Worm (Caenorhabditis elegans) whole organism, L4 larva: ENCODE results near the gene srlf-22.

Experiments
- F49E8.2 ChIP-seq: sonication (generic microtip); optimal IDR thresholded peaks from 2 replicates; lab custom pipeline; 2016; ENCODE audit warnings: missing compliant biosample characterization, mild to moderate bottlenecking, missing genetic modification characterization, borderline replicate concordance
- aly-2 ChIP-seq: sonication (generic microtip); optimal IDR thresholded peaks from 2 replicates; lab custom pipeline; 2018; ENCODE audit warnings: missing biosample characterization, missing genetic modification characterization
- ceh-62 ChIP-seq: sonication (generic microtip); optimal IDR thresholded peaks from 2 replicates; lab custom pipeline; 2017; ENCODE audit warnings: missing biosample characterization, missing genetic modification characterization
- ceh-82 ChIP-seq: sonication (generic microtip); optimal IDR thresholded peaks from 2 replicates; lab custom pipeline; 2017; ENCODE audit warnings: missing biosample characterization, missing genetic modification characterization
- ces-1 ChIP-seq: fragments of 150-350 bp; sonication (generic microtip); optimal IDR thresholded peaks from 4 replicates; lab custom pipeline; 2014; ENCODE audit warnings: missing biosample characterization, missing genetic modification reagents, missing genetic modification characterization
- ctbp-1 ChIP-seq: fragments of 200-800 bp; sonication (Bioruptor generic); IDR thresholded peaks from 2 replicates; pipeline ENCODE4 v1.3.6; 2022; ENCODE audit warnings: missing genetic modification reagents, missing genetic modification characterization, missing compliant biosample characterization
- dmd-6 ChIP-seq: fragments of 200-800 bp; sonication (Bioruptor generic); IDR thresholded peaks from 2 replicates; pipeline ENCODE4 v1.3.6; 2022; ENCODE audit warnings: missing genetic modification reagents, missing genetic modification characterization, missing compliant biosample characterization
- dmd-9 ChIP-seq: fragments of 200-800 bp; sonication (Bioruptor generic); IDR thresholded peaks from 2 replicates; pipeline ENCODE4 v1.3.6; 2022; ENCODE audit warnings: missing genetic modification reagents, missing genetic modification characterization, missing compliant biosample characterization
- lin-13 ChIP-seq: fragments of 150-350 bp; optimal IDR thresholded peaks from 2 replicates; lab custom pipeline; 2014; ENCODE audit warnings: missing biosample characterization, missing genetic modification reagents, missing genetic modification characterization
- lsy-2 ChIP-seq, 2 experiments: fragments of 150-350 bp in 1 of 2; sonication (generic microtip) in 1 of 2; optimal IDR thresholded peaks; 2 replicates each; lab custom pipeline; 2014 to 2017; ENCODE audit warnings: missing biosample characterization in 2 of 2, missing genetic modification characterization in 2 of 2
- mep-1 ChIP-seq: fragments of 150-350 bp; sonication (generic microtip); optimal IDR thresholded peaks from 3 replicates; lab custom pipeline; 2014; ENCODE audit warnings: missing biosample characterization, missing genetic modification characterization
- set-16 ChIP-seq: fragments of 200-800 bp; sonication (Bioruptor generic); IDR thresholded peaks from 2 replicates; pipeline ENCODE4 v1.3.6; 2022; ENCODE audit warnings: missing genetic modification reagents, missing genetic modification characterization, missing compliant biosample characterization
- zfp-2 ChIP-seq: sonication (generic microtip); optimal IDR thresholded peaks from 2 replicates; lab custom pipeline; 2016; ENCODE audit warnings: mild to moderate bottlenecking, missing genetic modification characterization, missing compliant biosample characterization

DNA sequence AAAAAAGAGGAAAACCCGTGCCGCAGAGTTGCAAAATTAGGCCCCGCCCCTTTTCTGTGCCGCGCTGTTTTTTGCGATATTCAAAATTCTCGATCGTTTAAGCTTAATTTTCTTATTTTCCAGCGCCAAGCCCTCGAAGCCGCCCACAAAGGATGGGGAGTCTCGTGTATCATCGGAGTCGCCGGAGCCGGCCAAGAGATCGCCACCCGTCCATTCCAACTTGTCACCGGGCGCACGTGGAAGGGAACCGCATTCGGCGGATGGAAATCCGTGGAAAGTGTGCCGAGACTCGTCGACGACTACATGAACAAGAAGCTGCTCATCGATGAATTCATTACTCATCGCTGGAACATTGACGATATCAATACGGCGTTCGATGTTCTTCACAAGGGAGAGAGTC, 24.8 kb downstream of the srlf-22 start:
- TF ChIP-seq set-16 (GFP tag; lab: Robert Waterston, UW) (peak; percentile 74), ceh-62 (tag; lab: Kevin White, UChicago) (no peak), lsy-2 (tag; optimal IDR thresholded peaks at IDR 0.05; lab: Kevin White, UChicago) (no peak), dmd-6 (GFP tag; lab: Robert Waterston, UW) (no peak), mep-1 (no peak), lin-13 (GFP tag; lab: Kevin White, UChicago) (no peak), F49E8.2 (tag; lab: Kevin White, UChicago) (no peak), aly-2 (tag; lab: Kevin White, UChicago) (no peak), ces-1 (GFP tag; lab: Kevin White, UChicago) (no peak), zfp-2 (no peak), ctbp-1 (GFP tag; lab: Robert Waterston, UW) (no peak), dmd-9 (no peak), ceh-82 (tag; lab: Kevin White, UChicago) (no peak)
